Worm (Caenorhabditis elegans) whole organism, midembryonic: Measurements from ENCODE around the gene col-123.

Experiments
- T22C8.4 ChIP-seq: fragments of 200-800 bp; sonication (Bioruptor generic); IDR thresholded peaks from 2 replicates; pipeline ENCODE4 v1.3.6; 2022; ENCODE audit warnings: missing genetic modification characterization, missing compliant biosample characterization
- cog-1 ChIP-seq: sonication (generic microtip); optimal IDR thresholded peaks from 2 replicates; lab custom pipeline; 2016; ENCODE audit warnings: missing genetic modification characterization, missing compliant biosample characterization
- flt-1 ChIP-seq: fragments of 200-800 bp; sonication (Bioruptor generic); IDR thresholded peaks from 2 replicates; pipeline ENCODE4 v1.3.6; 2022; ENCODE audit warnings: missing genetic modification characterization, missing compliant biosample characterization
- klf-2 ChIP-seq: fragments of 200-800 bp; sonication (Bioruptor generic); conservative IDR thresholded peaks from 2 replicates; pipeline ENCODE4 v1.3.6; 2022; ENCODE audit warnings: missing genetic modification reagents, missing genetic modification characterization, missing compliant biosample characterization
- med-1 ChIP-seq: sonication (generic microtip); optimal IDR thresholded peaks from 2 replicates; lab custom pipeline; 2017; ENCODE audit warnings: missing genetic modification characterization, mild to moderate bottlenecking, missing compliant biosample characterization, antibody characterized with exemption, missing genetic modification reagents; ENCODE audit not compliant: insufficient read depth
- ref-1 ChIP-seq: fragments of 200-800 bp; sonication (Bioruptor generic); conservative IDR thresholded peaks from 2 replicates; pipeline ENCODE4 v1.3.6; 2022; ENCODE audit warnings: missing genetic modification reagents, missing genetic modification characterization, missing compliant biosample characterization
- tab-1 ChIP-seq: fragments of 200-800 bp; sonication (Bioruptor generic); IDR thresholded peaks from 2 replicates; pipeline ENCODE4 v1.3.6; 2022; ENCODE audit warnings: missing genetic modification characterization, missing compliant biosample characterization
- ztf-23 ChIP-seq: fragments of 200-800 bp; sonication (Bioruptor generic); IDR thresholded peaks from 2 replicates; pipeline ENCODE4 v1.3.6; 2022; ENCODE audit warnings: missing genetic modification reagents, missing genetic modification characterization, missing compliant biosample characterization
- ztf-29 ChIP-seq: fragments of 200-800 bp; sonication (Bioruptor generic); IDR thresholded peaks from 2 replicates; pipeline ENCODE4 v1.3.6; 2022; ENCODE audit warnings: missing genetic modification reagents, missing genetic modification characterization, missing compliant biosample characterization

DNA sequence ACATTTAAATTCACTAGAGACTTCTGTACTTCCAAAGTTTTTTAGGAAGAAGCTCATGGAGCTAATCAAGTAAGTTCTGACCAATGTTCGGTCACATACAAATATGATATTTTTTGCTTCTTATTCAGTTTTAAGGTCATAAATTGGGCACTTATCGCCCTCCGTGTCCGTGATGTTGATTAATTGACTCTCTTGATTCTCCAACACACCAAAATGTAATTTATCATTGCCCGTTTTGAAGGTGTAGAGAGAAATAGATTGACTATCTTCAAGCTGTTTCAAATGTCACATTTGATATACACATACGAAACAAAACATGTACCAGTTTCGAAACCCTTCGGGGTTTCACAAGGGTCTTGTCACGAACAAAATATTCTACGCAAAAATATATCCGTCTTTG is 31.0 kb upstream of the col-123 start:
- TF ChIP-seq klf-2 (GFP tag; lab: Robert Waterston, UW) (no peak), flt-1 (no peak), tab-1 (GFP tag; lab: Robert Waterston, UW) (no peak), med-1 (no peak), ref-1 (GFP tag; lab: Robert Waterston, UW) (no peak), ztf-29 (no peak), ztf-23 (GFP tag; lab: Robert Waterston, UW) (no peak), T22C8.4 (GFP tag; lab: Robert Waterston, UW) (no peak), cog-1 (tag; lab: Kevin White, UChicago) (no peak)
